Fruit fly (Drosophila melanogaster) whole organism, embryonic: Measurements from ENCODE around the gene Apoltp.

Source experiments
- Atf6 ChIP-seq: fragments of 200-800 bp; sonication (Bioruptor generic); IDR thresholded peaks from 2 replicates; pipeline ENCODE4 v1.3.6; 2022; ENCODE audit warnings: missing biosample characterization, missing genetic modification characterization
- Awh ChIP-seq: fragments of 200-800 bp; sonication (Bioruptor generic); IDR thresholded peaks from 2 replicates; pipeline ENCODE4, ENCODE4 v1.3.6; 2022; ENCODE audit warnings: missing biosample characterization, missing genetic modification characterization
- B-H2 ChIP-seq: fragments of 200-800 bp; sonication (Bioruptor generic); optimal IDR thresholded peaks from 2 replicates; lab custom pipeline; 2018; ENCODE audit warnings: missing biosample characterization, mild to moderate bottlenecking, missing genetic modification characterization
- CG11456 ChIP-seq: fragments of 200-800 bp; sonication (Bioruptor generic); IDR thresholded peaks from 3 replicates; pipeline ENCODE4 v1.3.6; 2022; ENCODE audit warnings: missing biosample characterization, missing genetic modification characterization
- CG13894 ChIP-seq: fragments of 200-800 bp; sonication (Bioruptor generic); optimal IDR thresholded peaks from 3 replicates; lab custom pipeline; 2018; ENCODE audit warnings: missing biosample characterization, mild to moderate bottlenecking, missing genetic modification characterization, moderate library complexity
- CG17359 ChIP-seq: fragments of 200-800 bp; sonication (Bioruptor generic); optimal IDR thresholded peaks from 3 replicates; lab custom pipeline; 2018; ENCODE audit warnings: missing biosample characterization, mild to moderate bottlenecking, missing genetic modification characterization, moderate library complexity
- CG32532 ChIP-seq: fragments of 200-800 bp; sonication (Bioruptor generic); IDR thresholded peaks from 2 replicates; pipeline ENCODE4 v1.3.6; 2022; ENCODE audit warnings: missing biosample characterization, missing genetic modification characterization
- CG5953 ChIP-seq: fragments of 200-800 bp; sonication (Bioruptor generic); IDR thresholded peaks from 2 replicates; pipeline ENCODE4 v1.3.6; 2022; ENCODE audit warnings: missing biosample characterization, missing genetic modification characterization
- CG6254 ChIP-seq: fragments of 200-800 bp; sonication (Bioruptor generic); optimal IDR thresholded peaks from 3 replicates; lab custom pipeline; 2017; ENCODE audit warnings: mild to moderate bottlenecking, missing biosample characterization, missing genetic modification reagents, missing genetic modification characterization
- CG7271 ChIP-seq: fragments of 200-800 bp; sonication (Bioruptor generic); optimal IDR thresholded peaks from 2 replicates; lab custom pipeline; 2018; ENCODE audit warnings: missing biosample characterization, mild to moderate bottlenecking, missing genetic modification characterization, moderate library complexity
- CG8281 ChIP-seq: fragments of 200-800 bp; sonication (Bioruptor generic); optimal IDR thresholded peaks from 2 replicates; lab custom pipeline; 2018; ENCODE audit warnings: missing biosample characterization, mild to moderate bottlenecking, missing genetic modification characterization, moderate library complexity
- CG9876 ChIP-seq: fragments of 200-800 bp; sonication (Bioruptor generic); optimal IDR thresholded peaks from 2 replicates; lab custom pipeline; 2016; ENCODE audit warnings: missing biosample characterization, missing genetic modification characterization
- CTCF ChIP-seq: fragments of 200-800 bp; sonication (Bioruptor generic); optimal IDR thresholded peaks from 2 replicates; lab custom pipeline; 2017; ENCODE audit warnings: missing biosample characterization, mild to moderate bottlenecking, missing genetic modification characterization, moderate library complexity
- D19A ChIP-seq: fragments of 200-800 bp; optimal IDR thresholded peaks from 3 replicates; lab custom pipeline; 2019; ENCODE audit warnings: missing biosample characterization, mild to moderate bottlenecking, missing genetic modification characterization, moderate library complexity
- Deaf1 ChIP-seq: fragments of 200-800 bp; optimal IDR thresholded peaks from 3 replicates; lab custom pipeline; 2019; ENCODE audit warnings: missing biosample characterization, mild to moderate bottlenecking, missing genetic modification characterization, moderate library complexity
- Dp ChIP-seq: fragments of 200-800 bp; sonication (Bioruptor generic); optimal IDR thresholded peaks from 2 replicates; lab custom pipeline; 2018; ENCODE audit warnings: missing biosample characterization, mild to moderate bottlenecking, missing genetic modification characterization, moderate library complexity
- Dref ChIP-seq: fragments of 200-800 bp; sonication (Bioruptor generic); IDR thresholded peaks from 2 replicates; pipeline ENCODE4 v1.3.6; 2022; ENCODE audit warnings: missing biosample characterization, missing genetic modification characterization
- E2f2 ChIP-seq: fragments of 200-800 bp; sonication (Bioruptor generic); IDR thresholded peaks from 2 replicates; pipeline ENCODE4 v1.3.6; 2022; ENCODE audit warnings: missing biosample characterization, missing genetic modification characterization
- GATAe ChIP-seq: fragments of 200-800 bp; sonication (Bioruptor generic); conservative IDR thresholded peaks from 2 replicates; pipeline ENCODE4 v1.3.6; 2022; ENCODE audit warnings: missing biosample characterization, missing genetic modification characterization
- HmgD ChIP-seq: fragments of 200-800 bp; sonication (Bioruptor generic); optimal IDR thresholded peaks from 3 replicates; lab custom pipeline; 2016; ENCODE audit warnings: missing biosample characterization, missing genetic modification characterization
- Kr ChIP-seq: fragments of 200-800 bp; sonication (Bioruptor generic); optimal IDR thresholded peaks from 2 replicates; lab custom pipeline; 2017; ENCODE audit warnings: missing biosample characterization, mild to moderate bottlenecking, missing genetic modification characterization
- Mad ChIP-seq: fragments of 200-800 bp; sonication (Bioruptor generic); optimal IDR thresholded peaks from 2 replicates; lab custom pipeline; 2016; ENCODE audit warnings: missing biosample characterization, missing genetic modification characterization
- NK7.1 ChIP-seq: fragments of 200-800 bp; sonication (Bioruptor generic); optimal IDR thresholded peaks from 3 replicates; lab custom pipeline; 2016; ENCODE audit warnings: missing biosample characterization, missing genetic modification characterization
- NfI ChIP-seq: fragments of 200-800 bp; sonication (Bioruptor generic); optimal IDR thresholded peaks from 3 replicates; lab custom pipeline; 2018; ENCODE audit warnings: missing biosample characterization, mild to moderate bottlenecking, missing genetic modification characterization, moderate library complexity
- Rx ChIP-seq: fragments of 200-800 bp; sonication (Bioruptor generic); IDR thresholded peaks from 2 replicates; pipeline ENCODE4 v1.3.6; 2022; ENCODE audit warnings: missing biosample characterization, missing genetic modification characterization
- Scr ChIP-seq: fragments of 200-800 bp; sonication (Bioruptor generic); IDR thresholded peaks from 2 replicates; pipeline ENCODE4 v1.3.6; 2022; ENCODE audit warnings: missing biosample characterization, missing genetic modification characterization; ENCODE audit not compliant: partially characterized antibody
- Tbp ChIP-seq: fragments of >200 bp; optimal IDR thresholded peaks from 2 replicates; lab custom pipeline; 2018; ENCODE audit warnings: missing biosample characterization, missing genetic modification characterization
- abd-A ChIP-seq: fragments of 200-800 bp; sonication (Bioruptor generic); optimal IDR thresholded peaks from 3 replicates; lab custom pipeline; 2019; ENCODE audit warnings: missing biosample characterization, mild to moderate bottlenecking, missing genetic modification characterization, moderate library complexity
- cwo ChIP-seq: fragments of 200-800 bp; sonication (Bioruptor generic); optimal IDR thresholded peaks from 3 replicates; lab custom pipeline; 2017; ENCODE audit warnings: missing biosample characterization, missing genetic modification characterization, mild to moderate bottlenecking, moderate library complexity, missing genetic modification reagents
- danr ChIP-seq: fragments of 200-800 bp; sonication (Bioruptor generic); IDR thresholded peaks from 2 replicates; pipeline ENCODE4 v1.3.6; 2022; ENCODE audit warnings: missing biosample characterization, missing genetic modification characterization
- ewg ChIP-seq: fragments of 200-800 bp; sonication (Bioruptor generic); optimal IDR thresholded peaks from 3 replicates; lab custom pipeline; 2017; ENCODE audit warnings: mild to moderate bottlenecking, missing biosample characterization, missing genetic modification reagents, missing genetic modification characterization
- fd96Cb ChIP-seq: fragments of 200-800 bp; sonication (Bioruptor generic); optimal IDR thresholded peaks from 2 replicates; lab custom pipeline; 2018; ENCODE audit warnings: missing biosample characterization, mild to moderate bottlenecking, missing genetic modification characterization, moderate library complexity
- gfzf ChIP-seq: fragments of 200-800 bp; sonication (Bioruptor generic); optimal IDR thresholded peaks from 2 replicates; lab custom pipeline; 2016; ENCODE audit warnings: missing biosample characterization, mild to moderate bottlenecking, missing genetic modification characterization, moderate library complexity
- hkb ChIP-seq, 2 experiments: fragments of 200-800 bp in 1 of 2; fragments of >200 bp in 1 of 2; sonication (Bioruptor generic) in 1 of 2; IDR thresholded peaks in 1 of 2; optimal IDR thresholded peaks in 1 of 2; 2 replicates each; pipeline versions ENCODE4 v1.3.6 to Lab custom; 2017 to 2022; ENCODE audit warnings: missing biosample characterization in 1 of 2, missing genetic modification characterization in 1 of 2
- lbe ChIP-seq: fragments of 200-800 bp; sonication (Bioruptor generic); optimal IDR thresholded peaks from 2 replicates; lab custom pipeline; 2016; ENCODE audit warnings: missing biosample characterization, mild to moderate bottlenecking, missing genetic modification characterization
- mld ChIP-seq: fragments of 200-800 bp; sonication (Bioruptor generic); IDR thresholded peaks from 3 replicates; pipeline ENCODE4 v1.3.6; 2022; ENCODE audit warnings: missing biosample characterization, missing genetic modification characterization; ENCODE audit not compliant: partially characterized antibody
- onecut ChIP-seq: fragments of 200-800 bp; sonication (Bioruptor generic); IDR thresholded peaks from 2 replicates; pipeline ENCODE4 v1.3.6; 2022; ENCODE audit warnings: missing biosample characterization, missing genetic modification characterization
- otp ChIP-seq: fragments of 200-800 bp; sonication (Bioruptor generic); IDR thresholded peaks from 3 replicates; pipeline ENCODE4, ENCODE4 v1.3.6; 2022; ENCODE audit warnings: missing biosample characterization, missing genetic modification characterization
- pita ChIP-seq: fragments of 200-800 bp; sonication (Bioruptor generic); optimal IDR thresholded peaks from 2 replicates; lab custom pipeline; 2017; ENCODE audit warnings: missing biosample characterization, mild to moderate bottlenecking, missing genetic modification characterization
- prd ChIP-seq, 3 experiments: fragments of >200 bp in 2 of 3; fragments of 200-800 bp in 1 of 3; sonication (Bioruptor generic) in 1 of 3; optimal IDR thresholded peaks in 2 of 3; IDR thresholded peaks in 1 of 3; 2 replicates in 2 of 3; 3 replicates in 1 of 3; pipeline versions ENCODE4 v1.3.6 to Lab custom; 2017 to 2022; ENCODE audit warnings: missing biosample characterization in 1 of 3, missing genetic modification characterization in 1 of 3
- pzg ChIP-seq: fragments of 200-800 bp; sonication (Bioruptor generic); optimal IDR thresholded peaks from 3 replicates; lab custom pipeline; 2018; ENCODE audit warnings: missing biosample characterization, mild to moderate bottlenecking, missing genetic modification characterization, moderate library complexity
- run ChIP-seq: fragments of 200-800 bp; sonication (Bioruptor generic); optimal IDR thresholded peaks from 3 replicates; lab custom pipeline; 2018; ENCODE audit warnings: missing biosample characterization, mild to moderate bottlenecking, missing genetic modification characterization
- schlank ChIP-seq: fragments of 200-800 bp; sonication (Bioruptor generic); optimal IDR thresholded peaks from 2 replicates; lab custom pipeline; 2018; ENCODE audit warnings: missing biosample characterization, mild to moderate bottlenecking, missing genetic modification characterization
- scrt ChIP-seq: fragments of 200-800 bp; sonication (Bioruptor generic); optimal IDR thresholded peaks from 2 replicates; lab custom pipeline; 2018; ENCODE audit warnings: missing biosample characterization, mild to moderate bottlenecking, missing genetic modification characterization, moderate library complexity
- slou ChIP-seq: fragments of 200-800 bp; sonication (Bioruptor generic); optimal IDR thresholded peaks from 3 replicates; lab custom pipeline; 2016; ENCODE audit warnings: missing biosample characterization, missing genetic modification characterization
- tup ChIP-seq: fragments of 200-800 bp; sonication (Bioruptor generic); optimal IDR thresholded peaks from 2 replicates; lab custom pipeline; 2016; ENCODE audit warnings: missing biosample characterization, mild to moderate bottlenecking, missing genetic modification characterization, moderate library complexity
- vnd ChIP-seq: fragments of 200-800 bp; sonication (Bioruptor generic); IDR thresholded peaks from 3 replicates; pipeline ENCODE4 v1.3.6; 2022; ENCODE audit warnings: missing biosample characterization, missing genetic modification characterization; ENCODE audit not compliant: partially characterized antibody

Apoltp gene

DNA sequence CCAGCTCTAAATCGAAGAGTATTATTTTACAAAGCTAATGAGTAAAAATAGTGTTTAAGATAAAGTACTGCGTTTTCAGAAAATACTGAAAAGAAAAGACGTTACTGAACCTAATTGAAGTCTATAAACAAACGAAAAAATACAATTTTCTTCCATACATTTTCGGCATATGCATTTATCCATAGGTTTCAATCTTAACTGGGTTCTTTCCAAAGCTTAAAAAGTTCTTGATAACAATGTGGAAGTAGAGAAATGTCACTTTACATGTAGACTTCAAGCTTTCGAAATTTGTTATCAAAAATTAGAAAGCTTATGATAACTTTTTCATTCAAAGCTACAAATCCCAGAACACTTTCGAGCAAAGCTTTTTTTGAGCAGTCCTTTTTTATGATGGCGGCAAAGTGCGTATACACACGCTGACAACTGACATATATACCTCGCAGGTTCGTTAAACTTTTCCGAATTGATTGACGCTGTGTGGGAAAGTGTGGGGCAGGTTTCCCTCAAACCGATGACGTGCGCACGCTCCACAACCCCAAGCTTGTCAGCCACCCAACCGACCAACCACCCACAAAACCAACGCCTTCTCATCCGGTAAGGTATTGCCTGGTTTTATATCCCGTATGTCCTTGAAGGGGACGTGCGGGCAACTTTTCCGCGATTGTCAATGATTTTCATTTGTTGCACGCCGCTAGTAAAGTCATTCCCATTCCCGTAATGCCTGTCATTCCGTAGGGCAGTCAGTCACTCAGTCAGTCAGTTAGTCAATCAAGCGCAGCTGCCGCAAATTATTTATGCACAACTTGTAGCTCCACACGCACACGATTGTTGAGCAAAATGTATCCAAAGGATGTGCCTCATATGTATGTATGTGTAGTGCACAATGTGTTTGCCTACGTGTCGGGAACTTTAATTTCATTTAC lies 23.6 kb downstream of the Apoltp start:
- peak; percentile 14 for TF ChIP-seq CG13894
- TF ChIP-seq CG9876: no peak
- TF ChIP-seq Awh (GFP tag; lab: Robert Waterston, UW): no peak
- TF ChIP-seq onecut (GFP tag; lab: Robert Waterston, UW): peak; percentile 57; the same call in 1 of the 2 replicates
- peak; percentile 61 for TF ChIP-seq gfzf (GFP tag; lab: Kevin White, UChicago)
- peak; percentile 18 for TF ChIP-seq pita (GFP tag; lab: Kevin White, UChicago)
- peak; percentile 93 for TF ChIP-seq CG8281 (tag; lab: Kevin White, UChicago)
- TF ChIP-seq abd-A: peak; percentile 68
- no peak for TF ChIP-seq lbe (GFP tag; lab: Kevin White, UChicago)
- 0 out of 2 replicates have a peak, but pooled peaks have one; percentile 16 for TF ChIP-seq E2f2 (GFP tag; lab: Robert Waterston, UW)
- no peak for TF ChIP-seq prd (optimal IDR thresholded peaks at IDR 0.05; lab: Kevin White, UChicago)
- no peak for TF ChIP-seq prd (GFP tag; IDR thresholded peaks at IDR 0.05; lab: Robert Waterston, UW)
- TF ChIP-seq CG32532 (GFP tag; lab: Robert Waterston, UW): 0 out of 2 replicates have a peak, but pooled peaks have one; percentile 9
- peak; percentile 74 for TF ChIP-seq ewg (GFP tag; lab: Kevin White, UChicago)
- TF ChIP-seq Dref (GFP tag; lab: Robert Waterston, UW): peak; percentile 39; the same call in 1 of the 2 replicates
- TF ChIP-seq tup (GFP tag; lab: Kevin White, UChicago): no peak
- TF ChIP-seq otp: no peak
- peak; percentile 72 for TF ChIP-seq CTCF (GFP tag; lab: Kevin White, UChicago)
- TF ChIP-seq scrt (GFP tag; lab: Kevin White, UChicago): peak; percentile 88
- TF ChIP-seq pzg: peak; percentile 20
- no peak for TF ChIP-seq CG11456
- no peak for TF ChIP-seq CG5953 (GFP tag; lab: Robert Waterston, UW)
- peak; percentile 5 for TF ChIP-seq Dp

dm6 chr2L:9660516-9660920 lies 26.5 kb downstream of the Apoltp start:
- TF ChIP-seq Atf6 (GFP tag; lab: Robert Waterston, UW) (peak; percentile 83), otp (no peak), B-H2 (GFP tag; lab: Kevin White, UChicago) (peak; percentile 65), fd96Cb (tag; lab: Kevin White, UChicago) (peak; percentile 69), mld (no peak), D19A (tag; lab: Kevin White, UChicago) (peak; percentile 58), CG6254 (GFP tag; lab: Kevin White, UChicago) (peak; percentile 17), CG17359 (tag; lab: Kevin White, UChicago) (peak; percentile 77), hkb (optimal IDR thresholded peaks at IDR 0.05; lab: Kevin White, UChicago) (no peak), hkb (GFP tag; IDR thresholded peaks at IDR 0.05; lab: Robert Waterston, UW) (peak; percentile 83), NfI (GFP tag; lab: Kevin White, UChicago) (peak; percentile 81), slou (GFP tag; lab: Kevin White, UChicago) (no peak), HmgD (no peak), GATAe (GFP tag; lab: Robert Waterston, UW) (peak; percentile 53), NK7.1 (GFP tag; lab: Kevin White, UChicago) (peak; percentile 16), Mad (GFP tag; lab: Kevin White, UChicago) (peak; percentile 32), cwo (GFP tag; lab: Kevin White, UChicago) (peak; percentile 83), schlank (tag; lab: Kevin White, UChicago) (no peak), danr (0 out of 2 replicates have a peak, but pooled peaks have one; percentile 21), Rx (GFP tag; lab: Robert Waterston, UW) (no peak; the same call in 1 of the 2 replicates), Deaf1 (tag; lab: Kevin White, UChicago) (peak; percentile 63), run (tag; lab: Kevin White, UChicago) (peak; percentile 41), Scr (GFP tag; lab: Robert Waterston, UW) (no peak), CG7271 (no peak), Kr (GFP tag; lab: Kevin White, UChicago) (no peak), Tbp (GFP tag; lab: Kevin White, UChicago) (no peak), vnd (GFP tag; lab: Robert Waterston, UW) (no peak)
